Fruit fly (Drosophila melanogaster): ENCODE measurements around the gene CG32161.

dm6 chr3L:16851566-16851965 lies 5.5 kb downstream of the CG32161 start:
- TF ChIP-seq h (GFP tag; optimal IDR thresholded peaks at IDR 0.05), result no peak
- no peak for TF ChIP-seq dl (GFP tag; optimal IDR thresholded peaks at IDR 0.05; ENCODE audit: insufficient read depth in 1 of 2, partially characterized antibody in 2 of 2)
